Fruit fly (Drosophila melanogaster) Kc167 (cell line): Measurements from ENCODE around the gene CG9008.

Source experiments
- Myc ChIP-seq: fragments of >200 bp; optimal IDR thresholded peaks from 2 replicates; lab custom pipeline; 2017; ENCODE audit warnings: missing external identifiers
- Sin3A ChIP-seq: fragments of >200 bp; optimal IDR thresholded peaks from 2 replicates; lab custom pipeline; 2018; ENCODE audit warnings: missing external identifiers
- h ChIP-seq: fragments of >200 bp; optimal IDR thresholded peaks from 3 replicates; lab custom pipeline; 2018; ENCODE audit warnings: missing external identifiers
- insv ChIP-seq: fragments of >200 bp; optimal IDR thresholded peaks from 3 replicates; lab custom pipeline; 2018; ENCODE audit warnings: missing external identifiers
- psq ChIP-seq: fragments of >200 bp; optimal IDR thresholded peaks from 2 replicates; lab custom pipeline; 2017; ENCODE audit warnings: missing external identifiers
- ttk ChIP-seq: sonication (Bioruptor generic); optimal IDR thresholded peaks from 2 replicates; lab custom pipeline; 2017; ENCODE audit warnings: missing external identifiers

Gene CG9008

DNA sequence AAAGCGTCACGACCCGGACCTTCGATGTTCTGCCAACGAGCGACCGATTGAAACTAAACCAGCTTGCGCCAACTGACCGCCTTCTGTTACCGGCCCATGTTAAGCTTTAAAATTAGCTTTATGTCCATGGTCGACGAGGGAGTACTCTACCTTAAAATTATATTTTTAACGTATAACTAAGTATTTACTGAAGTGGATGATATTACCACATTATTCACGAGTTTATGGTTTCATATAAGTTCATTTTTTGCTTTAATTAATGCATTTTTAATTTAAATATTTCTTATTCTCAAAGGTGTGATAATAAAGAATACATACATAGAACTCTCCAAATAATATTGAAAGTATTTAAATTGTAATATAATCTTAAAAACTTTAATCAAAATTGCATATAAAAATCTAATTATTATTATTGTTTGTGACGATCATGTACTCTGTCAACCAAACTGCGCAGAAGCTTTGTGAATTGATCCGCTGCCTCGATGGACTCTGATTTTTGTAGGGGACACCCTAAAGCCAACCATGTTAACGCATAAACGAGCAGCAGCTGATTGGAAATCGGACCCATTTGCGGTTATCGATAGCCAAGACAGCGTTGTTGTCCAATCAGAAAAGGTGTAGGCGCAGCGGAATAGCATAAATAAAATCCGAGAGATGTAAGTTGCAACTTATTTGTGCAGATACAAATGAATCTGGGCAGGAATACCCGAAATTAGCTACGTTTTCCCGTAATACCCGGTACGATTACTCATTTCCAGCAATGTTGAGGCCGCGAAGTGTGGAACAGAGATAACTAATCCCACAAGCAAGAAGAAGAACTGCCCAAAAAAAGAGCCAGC, at the start of gene CG9008, which contains the start of gene p38b:
Gene CG9008, minus strand, starts transcription at position 57 of the 839 bp plus-strand sequence.
Gene p38b, plus strand, starts transcription at position 581 of the 839 bp plus-strand sequence.
- no peak for TF ChIP-seq psq (lab: Kevin White, UChicago)
- no peak for TF ChIP-seq h (lab: Kevin White, UChicago)
- no peak for TF ChIP-seq ttk (lab: Kevin White, UChicago)
- no peak for TF ChIP-seq Sin3A (lab: Kevin White, UChicago)
- no peak for TF ChIP-seq insv
- TF ChIP-seq Myc (lab: Kevin White, UChicago) = no peak

DNA sequence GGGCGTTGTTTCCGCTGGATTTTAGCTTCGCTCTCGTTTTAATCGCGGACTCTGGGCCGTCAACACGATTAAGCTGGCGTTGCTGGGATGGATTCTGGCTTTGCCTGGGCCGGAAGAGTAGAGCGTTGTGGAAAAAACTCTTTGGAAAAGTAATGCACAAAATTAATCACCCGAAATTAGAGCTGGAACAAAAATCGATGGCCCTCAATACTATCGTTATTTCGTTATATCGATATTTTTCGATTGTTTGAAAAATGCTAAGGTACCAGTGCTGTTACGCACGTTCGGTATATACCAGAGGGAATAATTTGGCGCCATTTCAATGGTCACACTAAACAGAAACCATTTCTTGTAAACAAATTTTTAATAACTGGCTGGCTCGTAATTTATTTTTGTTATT, 49.6 kb upstream of the CG9008 start, which contains the start of the genes Arpc1 and Orc5:
Gene Arpc1, minus strand, starts transcription at position 202 of the 400 bp plus-strand sequence.
Gene Orc5, plus strand, starts transcription at position 298 of the 400 bp plus-strand sequence.
- TF ChIP-seq psq (lab: Kevin White, UChicago) (no peak), ttk (lab: Kevin White, UChicago) (no peak), Sin3A (lab: Kevin White, UChicago) (no peak), h (lab: Kevin White, UChicago) (no peak), Myc (lab: Kevin White, UChicago) (no peak), insv (no peak)

DNA sequence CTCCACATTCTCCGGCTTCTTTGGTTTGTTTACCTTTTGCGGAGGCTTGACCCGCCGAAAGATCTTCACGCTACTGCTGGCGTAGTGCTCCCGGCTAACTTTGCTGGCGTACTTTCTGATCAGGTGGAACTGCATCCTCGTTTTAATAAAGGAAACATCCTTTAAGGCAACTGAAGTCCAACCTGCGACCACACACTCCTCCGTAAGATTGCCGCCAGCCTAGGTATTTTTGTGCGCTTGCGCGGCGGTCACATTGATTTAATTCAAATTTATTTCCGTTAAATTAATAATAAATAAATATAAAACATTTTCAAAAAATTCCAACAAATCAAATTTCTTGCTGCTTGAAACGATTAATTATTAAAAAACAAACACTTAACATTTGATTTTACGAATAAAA, 47.6 kb upstream of the CG9008 start, which contains the start of gene PolG1:
Gene PolG1, minus strand, starts transcription at position 216 of the 400 bp plus-strand sequence.
- TF ChIP-seq Myc (lab: Kevin White, UChicago) (no peak), ttk (lab: Kevin White, UChicago) (no peak), psq (lab: Kevin White, UChicago) (no peak), h (lab: Kevin White, UChicago) (no peak), insv (no peak)

DNA sequence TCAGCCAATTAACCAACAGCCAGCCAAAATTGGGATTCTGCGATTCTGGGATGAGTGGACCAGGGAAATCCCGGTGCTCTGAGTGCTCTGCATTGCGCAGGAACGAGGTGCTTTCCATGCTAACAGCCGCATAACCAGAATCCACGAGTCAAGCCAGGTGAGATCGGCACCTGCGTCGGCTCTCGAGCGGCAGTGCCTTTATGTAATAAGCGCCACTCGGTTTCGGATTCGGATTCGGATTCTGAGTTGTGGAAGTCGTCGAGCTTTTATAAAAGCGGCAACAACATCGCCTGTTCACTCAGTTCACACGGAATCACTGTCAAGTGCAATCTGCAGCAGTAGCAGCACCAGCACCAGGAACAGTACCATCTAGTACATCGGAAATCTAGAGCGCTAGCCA, 41.0 kb upstream of the CG9008 start, which contains the start of gene b:
Gene b, plus strand, starts transcription at position 301 of the 400 bp plus-strand sequence.
- no peak for TF ChIP-seq Myc (lab: Kevin White, UChicago)
- TF ChIP-seq h (lab: Kevin White, UChicago) = no peak
- TF ChIP-seq insv = no peak

DNA sequence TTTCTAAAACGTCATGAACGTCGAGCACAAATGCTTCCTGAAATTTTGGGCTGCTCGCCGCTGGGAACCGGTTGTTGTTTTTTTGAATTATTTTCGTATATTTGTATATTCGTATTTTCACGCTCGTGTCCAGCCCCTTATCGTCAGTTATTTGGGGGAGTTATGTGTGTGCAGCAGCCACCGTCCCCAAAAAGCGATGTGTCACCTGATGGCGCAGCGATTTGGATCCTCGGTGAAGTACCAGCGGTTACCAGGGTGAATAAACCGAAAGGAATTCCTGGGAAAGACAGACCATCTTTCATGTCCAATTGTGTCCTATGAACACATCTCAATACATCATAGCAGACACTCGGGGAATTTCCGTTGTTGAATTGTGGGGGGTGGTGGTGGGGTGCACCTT, 40.2 kb upstream of the CG9008 start:
- TF ChIP-seq insv (no peak), h (lab: Kevin White, UChicago) (no peak), psq (lab: Kevin White, UChicago) (no peak), Sin3A (lab: Kevin White, UChicago) (no peak), ttk (lab: Kevin White, UChicago) (no peak), Myc (lab: Kevin White, UChicago) (no peak)

DNA sequence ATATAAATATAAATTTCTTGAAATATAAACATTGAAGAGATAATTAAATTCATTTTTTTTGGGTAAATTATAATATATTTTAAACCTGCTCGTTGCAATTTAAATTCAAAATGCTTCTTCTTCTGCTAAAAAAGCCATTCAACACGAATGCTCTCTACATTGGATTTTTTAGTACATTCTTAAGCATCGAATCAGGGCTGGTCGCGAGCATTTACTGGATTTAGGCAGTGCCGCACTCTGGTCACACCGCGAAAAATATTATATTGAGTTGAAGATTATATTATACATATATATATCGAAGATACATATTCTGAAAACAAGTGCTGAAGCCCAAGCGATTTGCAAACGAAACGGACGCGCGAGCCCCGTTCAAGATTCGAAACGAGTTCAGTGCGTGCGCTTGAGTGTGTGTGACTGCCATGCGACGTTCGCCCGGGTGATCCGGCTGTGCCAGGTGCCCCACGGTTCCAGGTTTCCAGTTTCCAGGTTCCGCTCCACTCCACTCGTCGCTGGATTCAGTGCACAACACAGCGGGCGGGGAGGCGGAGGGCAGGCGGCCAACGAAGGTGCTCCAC, 33.7 kb upstream of the CG9008 start, which contains the start of gene Sos:
Gene Sos, plus strand, starts transcription at position 213 of the 575 bp plus-strand sequence.
- no peak for TF ChIP-seq Sin3A (lab: Kevin White, UChicago)
- TF ChIP-seq Myc (lab: Kevin White, UChicago) = no peak
- no peak for TF ChIP-seq h (lab: Kevin White, UChicago)
- no peak for TF ChIP-seq insv
- TF ChIP-seq psq (lab: Kevin White, UChicago) = no peak
- no peak for TF ChIP-seq ttk (lab: Kevin White, UChicago)

DNA sequence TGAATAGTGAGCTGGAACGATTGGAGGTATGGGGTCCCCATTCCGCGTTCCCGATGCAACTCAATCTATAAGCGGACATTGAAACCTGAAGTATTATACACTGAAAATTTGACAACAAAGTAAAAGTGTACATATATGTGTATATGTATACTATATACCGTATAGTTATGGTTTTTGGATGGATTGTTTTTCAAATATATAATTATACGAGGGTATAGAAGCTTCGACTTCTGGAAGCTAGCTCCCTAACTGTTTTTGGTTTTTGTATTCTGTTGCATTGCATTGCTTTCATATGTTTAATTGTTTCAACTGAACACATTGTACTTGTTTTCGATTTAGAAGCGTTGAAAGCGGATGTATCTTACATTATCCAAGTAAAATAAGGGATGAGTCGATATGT, 33.2 kb upstream of the CG9008 start, which contains the start of gene CG16888:
Gene CG16888, minus strand, starts transcription at position 101 of the 400 bp plus-strand sequence.
- TF ChIP-seq psq (lab: Kevin White, UChicago) = no peak
- no peak for TF ChIP-seq insv
- no peak for TF ChIP-seq h (lab: Kevin White, UChicago)
- TF ChIP-seq Sin3A (lab: Kevin White, UChicago) = no peak
- TF ChIP-seq ttk (lab: Kevin White, UChicago) = no peak
- TF ChIP-seq Myc (lab: Kevin White, UChicago) = no peak

DNA sequence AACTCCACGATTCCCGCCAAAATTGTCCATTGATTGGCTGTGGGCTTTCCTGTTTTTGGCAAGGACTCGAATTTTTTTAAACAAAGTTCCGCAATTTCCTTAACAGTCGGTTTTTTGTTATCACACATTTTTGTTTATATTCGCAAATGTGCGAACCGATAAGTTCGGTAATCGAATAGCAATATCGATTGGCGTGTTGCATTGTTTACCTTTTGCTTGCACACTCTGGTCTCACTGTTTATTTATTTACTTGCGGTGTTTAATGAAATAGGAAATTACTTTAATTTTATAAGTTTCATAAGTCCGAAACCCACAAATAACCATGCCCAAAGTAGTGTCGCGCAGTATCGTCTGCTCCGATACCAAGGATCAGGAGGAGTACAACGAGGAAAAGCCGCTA, 31.4 kb upstream of the CG9008 start, which contains the start of the genes Adat1 and CG16865:
Gene Adat1, minus strand, starts transcription at position 152 of the 400 bp plus-strand sequence.
Gene CG16865, plus strand, starts transcription at position 200 of the 400 bp plus-strand sequence.
- TF ChIP-seq psq (lab: Kevin White, UChicago) = no peak
- no peak for TF ChIP-seq insv
- no peak for TF ChIP-seq h (lab: Kevin White, UChicago)
- no peak for TF ChIP-seq Sin3A (lab: Kevin White, UChicago)
- no peak for TF ChIP-seq Myc (lab: Kevin White, UChicago)
- no peak for TF ChIP-seq ttk (lab: Kevin White, UChicago)

DNA sequence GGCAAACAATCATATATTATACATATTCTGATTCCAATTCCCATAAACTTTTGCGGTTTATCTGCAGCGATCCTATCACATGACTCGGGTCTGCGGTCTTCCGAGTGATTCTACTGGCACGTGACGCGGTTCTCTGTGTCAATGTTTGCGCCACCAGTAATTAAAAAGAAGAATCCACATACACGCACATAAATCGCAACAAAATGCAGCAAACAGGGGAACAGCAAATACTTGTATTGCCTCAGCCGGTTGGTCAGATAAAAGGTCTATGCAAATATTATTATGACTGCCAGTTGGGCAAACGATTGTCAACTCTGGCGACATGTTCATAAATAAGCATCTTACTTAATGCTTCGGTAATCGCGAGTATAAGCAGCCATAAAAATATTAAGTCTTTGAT, 28.0 kb upstream of the CG9008 start:
- TF ChIP-seq insv = no peak
- TF ChIP-seq Myc (lab: Kevin White, UChicago) = no peak
- TF ChIP-seq ttk (lab: Kevin White, UChicago) = no peak
- no peak for TF ChIP-seq psq (lab: Kevin White, UChicago)
- TF ChIP-seq Sin3A (lab: Kevin White, UChicago) = no peak
- TF ChIP-seq h (lab: Kevin White, UChicago) = no peak

DNA sequence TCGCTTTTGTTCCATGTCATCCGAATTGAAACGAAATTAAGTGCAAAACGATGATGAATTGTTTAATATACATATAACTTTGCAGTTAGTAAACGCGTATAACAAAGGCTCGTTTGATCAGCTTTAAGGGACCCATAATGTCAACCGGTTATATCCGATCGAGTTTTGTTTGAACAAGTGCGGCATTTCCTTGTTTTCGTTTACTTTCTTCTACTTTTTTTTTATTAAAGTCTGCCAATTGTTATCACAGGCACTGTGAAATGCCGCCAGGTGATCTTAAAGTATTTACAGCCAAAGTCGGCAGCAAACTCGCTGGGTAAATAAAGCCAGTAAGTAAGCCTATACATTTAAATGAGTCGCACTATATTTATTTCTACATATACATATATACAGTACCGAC, 27.1 kb upstream of the CG9008 start:
- no peak for TF ChIP-seq Myc (lab: Kevin White, UChicago)

DNA sequence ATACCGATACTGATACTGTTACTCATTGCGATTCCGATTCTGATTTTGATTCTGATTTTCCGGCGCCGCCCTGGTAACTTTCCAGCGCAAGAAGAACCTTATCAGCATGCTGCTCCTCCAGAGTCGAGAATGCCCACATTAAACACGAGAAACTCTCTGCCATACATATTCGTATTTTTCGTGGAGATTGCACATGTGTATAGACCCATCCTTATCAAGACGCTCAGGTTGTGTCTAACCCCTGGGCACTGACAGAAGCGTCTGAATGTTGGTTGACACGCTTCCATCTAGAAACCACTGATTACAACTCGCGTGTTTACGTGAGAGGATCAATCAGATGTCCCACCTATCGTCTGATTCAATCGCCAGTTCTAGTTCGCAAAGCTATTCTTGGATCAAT, 25.2 kb upstream of the CG9008 start:
- TF ChIP-seq Myc (lab: Kevin White, UChicago) (no peak), Sin3A (lab: Kevin White, UChicago) (no peak), insv (no peak), psq (lab: Kevin White, UChicago) (no peak), ttk (lab: Kevin White, UChicago) (no peak), h (lab: Kevin White, UChicago) (no peak)
